Fruit fly (Drosophila melanogaster): ENCODE data around the gene Pak3.

Pak3 gene

dm6 chr3R:16432665-16433065 is 21.0 kb downstream of the Pak3 start, which contains the start of gene Fntb (continued):
- TF ChIP-seq CG6654 (GFP tag; optimal IDR thresholded peaks at IDR 0.05) (no peak), Scr (GFP tag; IDR thresholded peaks at IDR 0.05; ENCODE audit: partially characterized antibody) (no peak), vnd (GFP tag; IDR thresholded peaks at IDR 0.05; ENCODE audit: partially characterized antibody) (no peak), so (GFP tag; IDR thresholded peaks at IDR 0.05) (0 out of 3 replicates have a peak, but pooled peaks have one; percentile 21), CG12391 (tag; optimal IDR thresholded peaks at IDR 0.05) (peak; percentile 88), MESR4 (GFP tag; optimal IDR thresholded peaks at IDR 0.05) (no peak), CG34224 (GFP tag; IDR thresholded peaks at IDR 0.05; ENCODE audit: partially characterized antibody) (peak; percentile 35; the same call in 1 of the 3 replicates), CG5180 (GFP tag; optimal IDR thresholded peaks at IDR 0.05) (no peak), klu (GFP tag; IDR thresholded peaks at IDR 0.05) (peak; percentile 42; the same call in 1 of the 2 replicates), dmrt11E (tag; optimal IDR thresholded peaks at IDR 0.05) (peak; percentile 61), CG3847 (GFP tag; IDR thresholded peaks at IDR 0.05) (peak; percentile 76), CG4617 (GFP tag; optimal IDR thresholded peaks at IDR 0.05; ENCODE audit: borderline replicate concordance) (peak; percentile 61), stwl (tag; optimal IDR thresholded peaks at IDR 0.05) (peak; percentile 91), pum (GFP tag; optimal IDR thresholded peaks at IDR 0.05) (no peak), seq (GFP tag; IDR thresholded peaks at IDR 0.05) (0 out of 2 replicates have a peak, but pooled peaks have one; percentile 15), Atf6 (GFP tag; IDR thresholded peaks at IDR 0.05) (peak; percentile 45; the same call in 1 of the 2 replicates), gcm (GFP tag; optimal IDR thresholded peaks at IDR 0.05) (peak; percentile 56), Bgb (GFP tag; IDR thresholded peaks at IDR 0.05; ENCODE audit: partially characterized antibody) (no peak), CG2129 (GFP tag; IDR thresholded peaks at IDR 0.05; ENCODE audit: partially characterized antibody) (no peak), GATAe (GFP tag; conservative IDR thresholded peaks at IDR 0.05) (no peak), MTF-1 (GFP tag; optimal IDR thresholded peaks at IDR 0.05; ENCODE audit: borderline replicate concordance) (no peak), CG5953 (GFP tag; IDR thresholded peaks at IDR 0.05) (no peak), CG5245 (GFP tag; optimal IDR thresholded peaks at IDR 0.05) (peak; percentile 5), ewg (GFP tag; optimal IDR thresholded peaks at IDR 0.05) (peak; percentile 25), CG30431 (GFP tag; optimal IDR thresholded peaks at IDR 0.05) (peak; percentile 39), Nf-YB (GFP tag; optimal IDR thresholded peaks at IDR 0.05) (peak; percentile 55), tx (GFP tag; optimal IDR thresholded peaks at IDR 0.05) (no peak), HLHmδ (GFP tag; optimal IDR thresholded peaks at IDR 0.05) (no peak), slbo (GFP tag; IDR thresholded peaks at IDR 0.05) (peak; percentile 70), run (tag; optimal IDR thresholded peaks at IDR 0.05) (peak; percentile 35), mirr (GFP tag; optimal IDR thresholded peaks at IDR 0.05) (no peak), shn (GFP tag; optimal IDR thresholded peaks at IDR 0.05) (no peak), chif (GFP tag; optimal IDR thresholded peaks at IDR 0.05) (peak in 1 of 2 experiments; percentile 36), az2 (GFP tag; optimal IDR thresholded peaks at IDR 0.05) (peak; percentile 70), mam (GFP tag; optimal IDR thresholded peaks at IDR 0.05) (peak; percentile 46), Asciz (GFP tag; optimal IDR thresholded peaks at IDR 0.05) (no peak), Jarid2 (GFP tag; optimal IDR thresholded peaks at IDR 0.05) (no peak), pho (GFP tag; optimal IDR thresholded peaks at IDR 0.05) (peak; percentile 20), Poxn (GFP tag; IDR thresholded peaks at IDR 0.05) (no peak), Taf1 (GFP tag; IDR thresholded peaks at IDR 0.05) (no peak), Hmx (GFP tag; optimal IDR thresholded peaks at IDR 0.05) (peak; percentile 19), CG17328 (GFP tag; IDR thresholded peaks at IDR 0.05) (0 out of 2 replicates have a peak, but pooled peaks have one; percentile 38), bsh (GFP tag; optimal IDR thresholded peaks at IDR 0.05) (peak in 1 of 2 experiments; percentile 74), Kr (GFP tag; optimal IDR thresholded peaks at IDR 0.05) (no peak), CG30020 (tag; optimal IDR thresholded peaks at IDR 0.05) (peak; percentile 62), Hr39 (optimal IDR thresholded peaks at IDR 0.05) (no peak), CG18011 (GFP tag; optimal IDR thresholded peaks at IDR 0.05) (peak; percentile 17), CG1792 (GFP tag; optimal IDR thresholded peaks at IDR 0.05) (no peak), CG12769 (tag; optimal IDR thresholded peaks at IDR 0.05) (no peak), Atf3 (GFP tag; optimal IDR thresholded peaks at IDR 0.05) (no peak)
